Worm (Caenorhabditis elegans): ENCODE data around the gene str-252.

The str-252 gene

ce11 chrV:13908120-13908915, 8.0 kb upstream of the str-252 start (continued):
- TF ChIP-seq ztf-25 (GFP tag; IDR thresholded peaks at IDR 0.05): no peak
- no peak for TF ChIP-seq hlh-26 (GFP tag; conservative IDR thresholded peaks at IDR 0.05)
- no peak for TF ChIP-seq ceh-100 (GFP tag; IDR thresholded peaks at IDR 0.05)
- TF ChIP-seq ceh-40 (GFP tag; IDR thresholded peaks at IDR 0.05): no peak
- TF ChIP-seq rec-8 (tag; optimal IDR thresholded peaks at IDR 0.05): no peak
- no peak for TF ChIP-seq C17E4.6 (GFP tag; IDR thresholded peaks at IDR 0.05)
- TF ChIP-seq lin-40 (tag; optimal IDR thresholded peaks at IDR 0.05): no peak
- no peak for TF ChIP-seq ccch-3 (GFP tag; optimal IDR thresholded peaks at IDR 0.05)
- no peak for TF ChIP-seq dpff-1 (tag; optimal IDR thresholded peaks at IDR 0.05)
- no peak for TF ChIP-seq tbp1 (GFP tag; optimal IDR thresholded peaks at IDR 0.05)
- no peak for TF ChIP-seq xnd-1 (tag; optimal IDR thresholded peaks at IDR 0.05)
- no peak for TF ChIP-seq let-607 (tag; optimal IDR thresholded peaks at IDR 0.05)
- TF ChIP-seq atf-7 (tag; optimal IDR thresholded peaks at IDR 0.05): no peak
- peak; percentile 33; the same call in 1 of the 2 replicates for TF ChIP-seq ztf-28 (GFP tag; IDR thresholded peaks at IDR 0.05)
- TF ChIP-seq nhr-179 (tag; optimal IDR thresholded peaks at IDR 0.05): no peak
- no peak for TF ChIP-seq hrde-1 (tag; optimal IDR thresholded peaks at IDR 0.05; ENCODE audit: borderline replicate concordance)
- no peak for TF ChIP-seq nfya-1 (tag; optimal IDR thresholded peaks at IDR 0.05; ENCODE audit: borderline replicate concordance, insufficient read depth)
- no peak for TF ChIP-seq lin-54 (GFP tag; optimal IDR thresholded peaks at IDR 0.05)
- TF ChIP-seq gei-17 (GFP tag; optimal IDR thresholded peaks at IDR 0.05): no peak
- no peak for TF ChIP-seq somi-1 (GFP tag; optimal IDR thresholded peaks at IDR 0.05)
- TF ChIP-seq dox-1 (GFP tag; IDR thresholded peaks at IDR 0.05): peak; percentile 57
- no peak for TF ChIP-seq F49E8.2 (tag; optimal IDR thresholded peaks at IDR 0.05; ENCODE audit: insufficient read depth)
- no peak for TF ChIP-seq F57A8.1 (GFP tag; optimal IDR thresholded peaks at IDR 0.05)

DNA sequence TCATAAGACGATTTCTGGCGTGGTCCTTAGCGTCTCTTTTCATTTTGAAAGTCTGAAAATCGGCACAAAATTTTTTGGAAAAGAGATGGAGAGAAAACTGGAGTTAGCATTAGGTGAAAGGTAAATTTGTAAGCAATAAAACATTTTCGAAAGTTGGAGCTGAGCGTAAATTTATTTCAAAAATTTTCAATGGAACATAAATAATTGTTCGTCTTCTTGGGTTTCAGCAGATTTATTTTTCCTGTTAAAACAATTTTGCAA, 7.5 kb upstream of the str-252 start, which contains the start of gene C06B3.6:
Gene C06B3.6, minus strand, starts transcription at position 52 of the 261 bp plus-strand sequence.
- TF ChIP-seq F33H1.4 (GFP tag; IDR thresholded peaks at IDR 0.05) (no peak), attf-6 (GFP tag; IDR thresholded peaks at IDR 0.05) (no peak), nfya-1 (tag; optimal IDR thresholded peaks at IDR 0.05; ENCODE audit: borderline replicate concordance, insufficient read depth) (no peak), pbrm-1 (GFP tag; IDR thresholded peaks at IDR 0.05) (0 out of 2 replicates have a peak, but pooled peaks have one; percentile 5), rec-8 (tag; optimal IDR thresholded peaks at IDR 0.05) (no peak), hsf-1 (GFP tag; IDR thresholded peaks at IDR 0.05) (no peak), tbp1 (GFP tag; optimal IDR thresholded peaks at IDR 0.05) (no peak), Y53F4B.3 (GFP tag; IDR thresholded peaks at IDR 0.05) (no peak), efl-1 (GFP tag; optimal IDR thresholded peaks at IDR 0.05) (no peak), nhr-27 (tag; optimal IDR thresholded peaks at IDR 0.05) (no peak), F55B11.4 (tag; optimal IDR thresholded peaks at IDR 0.05; ENCODE audit: borderline replicate concordance, insufficient read depth) (no peak), B0336.3 (GFP tag; IDR thresholded peaks at IDR 0.05) (0 out of 2 replicates have a peak, but pooled peaks have one; percentile 0), aptf-2 (GFP tag; conservative IDR thresholded peaks at IDR 0.05) (0 out of 2 replicates have a peak, but pooled peaks have one; percentile 4), bed-1 (GFP tag; IDR thresholded peaks at IDR 0.05) (no peak), F22D6.2 (tag; optimal IDR thresholded peaks at IDR 0.05) (no peak), mel-28 (tag; optimal IDR thresholded peaks at IDR 0.05; ENCODE audit: borderline replicate concordance) (no peak), F23B12.7 (tag; optimal IDR thresholded peaks at IDR 0.05; ENCODE audit: insufficient read depth) (no peak), nfyb-1 (GFP tag; IDR thresholded peaks at IDR 0.05) (no peak), Y95B8A.8 (GFP tag; IDR thresholded peaks at IDR 0.05) (no peak), zfh-2 (GFP tag; conservative IDR thresholded peaks at IDR 0.05) (no peak), lin-54 (GFP tag; optimal IDR thresholded peaks at IDR 0.05) (no peak), F10E7.11 (tag; optimal IDR thresholded peaks at IDR 0.05) (no peak), hlh-26 (GFP tag; conservative IDR thresholded peaks at IDR 0.05) (no peak), ztf-22 (GFP tag; optimal IDR thresholded peaks at IDR 0.05) (no peak), ama-1 (optimal IDR thresholded peaks at IDR 0.05) (peak; percentile 90), ama-1 (GFP tag; optimal IDR thresholded peaks at IDR 0.05) (no peak)

All from whole organism, young adult.